Fruit fly (Drosophila melanogaster) whole organism, wandering third instar larva: ENCODE measurements around the gene CG6565.

ENCODE experiments used
- Abd-B ChIP-seq: fragments of >200 bp; optimal IDR thresholded peaks from 2 replicates; lab custom pipeline; 2017; ENCODE audit warnings: missing biosample characterization, missing genetic modification characterization
- CG32264 ChIP-seq: fragments of 200-800 bp; sonication (Bioruptor generic); optimal IDR thresholded peaks from 2 replicates; lab custom pipeline; 2016; ENCODE audit warnings: missing biosample characterization, missing genetic modification characterization
- CG9705 ChIP-seq: fragments of 200-800 bp; sonication (Bioruptor generic); optimal IDR thresholded peaks from 2 replicates; lab custom pipeline; 2018; ENCODE audit warnings: missing biosample characterization, mild to moderate bottlenecking, missing genetic modification characterization
- CrebA ChIP-seq: fragments of 200-800 bp; sonication (Bioruptor generic); optimal IDR thresholded peaks from 2 replicates; lab custom pipeline; 2016; ENCODE audit warnings: missing biosample characterization, mild to moderate bottlenecking, missing genetic modification characterization, borderline replicate concordance
- Dfd ChIP-seq: fragments of >200 bp; optimal IDR thresholded peaks from 2 replicates; lab custom pipeline; 2017; ENCODE audit warnings: missing biosample characterization, missing genetic modification characterization
- Dif ChIP-seq: fragments of 200-275, 200-300 bp; sonication (Bioruptor generic); optimal IDR thresholded peaks from 2 replicates; lab custom pipeline; 2018; ENCODE audit warnings: missing biosample characterization, missing genetic modification characterization; ENCODE audit not compliant: partially characterized antibody
- GATAd ChIP-seq: sonication (Bioruptor generic); optimal IDR thresholded peaks from 2 replicates; lab custom pipeline; 2016; ENCODE audit warnings: missing biosample characterization, missing genetic modification characterization
- HLH106 ChIP-seq: fragments of 200-800 bp; optimal IDR thresholded peaks from 3 replicates; lab custom pipeline; 2019; ENCODE audit warnings: missing biosample characterization, mild to moderate bottlenecking, missing genetic modification characterization, moderate library complexity
- Hnf4 ChIP-seq: fragments of 200-800 bp; sonication (Bioruptor generic); optimal IDR thresholded peaks from 2 replicates; lab custom pipeline; 2016; ENCODE audit warnings: missing biosample characterization, mild to moderate bottlenecking, missing genetic modification characterization
- Hr78 ChIP-seq: fragments of >200 bp; optimal IDR thresholded peaks from 2 replicates; lab custom pipeline; 2017; ENCODE audit warnings: missing biosample characterization, missing genetic modification characterization
- Hr83 ChIP-seq: fragments of 200-300 bp; sonication (Bioruptor generic); optimal IDR thresholded peaks from 2 replicates; lab custom pipeline; 2016; ENCODE audit warnings: missing biosample characterization, mild to moderate bottlenecking, missing genetic modification characterization, moderate library complexity; ENCODE audit not compliant: poor library complexity, severe bottlenecking
- Jra ChIP-seq: sonication (Bioruptor generic); optimal IDR thresholded peaks from 2 replicates; lab custom pipeline; 2016; ENCODE audit warnings: missing biosample characterization, missing genetic modification characterization
- Mio ChIP-seq: sonication (Bioruptor generic); optimal IDR thresholded peaks from 2 replicates; lab custom pipeline; 2016; ENCODE audit warnings: missing biosample characterization, missing genetic modification characterization
- Myc ChIP-seq: fragments of >200 bp; optimal IDR thresholded peaks from 2 replicates; lab custom pipeline; 2017
- N ChIP-seq: fragments of >200 bp; optimal IDR thresholded peaks from 2 replicates; lab custom pipeline; 2018; ENCODE audit warnings: missing biosample characterization, missing external identifiers, missing genetic modification characterization
- OdsH ChIP-seq: fragments of 200-800 bp; sonication (Bioruptor generic); optimal IDR thresholded peaks from 2 replicates; lab custom pipeline; 2016; ENCODE audit warnings: missing biosample characterization, mild to moderate bottlenecking, missing genetic modification characterization
- Rel ChIP-seq, 2 experiments: fragments of 200-800 bp; sonication (Bioruptor generic) in 1 of 2; optimal IDR thresholded peaks; 2 replicates in 1 of 2; 3 replicates in 1 of 2; lab custom pipeline; 2016 to 2019; ENCODE audit warnings: mild to moderate bottlenecking in 2 of 2, missing biosample characterization in 2 of 2, missing genetic modification characterization in 2 of 2, moderate library complexity in 1 of 2
- Sp1 ChIP-seq: fragments of 200-800 bp; sonication (Bioruptor generic); optimal IDR thresholded peaks from 3 replicates; lab custom pipeline; 2019; ENCODE audit warnings: missing biosample characterization, mild to moderate bottlenecking, missing genetic modification characterization, moderate library complexity
- Vsx2 ChIP-seq: fragments of 200-300, 225-300 bp; sonication (Bioruptor generic); optimal IDR thresholded peaks from 2 replicates; lab custom pipeline; 2018; ENCODE audit warnings: missing biosample characterization, missing genetic modification characterization; ENCODE audit not compliant: partially characterized antibody
- br ChIP-seq: fragments of 200-800 bp; sonication (Bioruptor generic); optimal IDR thresholded peaks from 2 replicates; lab custom pipeline; 2016; ENCODE audit warnings: missing biosample characterization, missing genetic modification characterization
- brk ChIP-seq: fragments of 200-800 bp; sonication (Bioruptor generic); optimal IDR thresholded peaks from 2 replicates; lab custom pipeline; 2016; ENCODE audit warnings: missing biosample characterization, mild to moderate bottlenecking, missing genetic modification characterization
- dl ChIP-seq, 2 experiments: fragments of 175-275, 200-275 bp in 1 of 2; fragments of 200-275 bp in 1 of 2; sonication (Bioruptor generic); optimal IDR thresholded peaks; lab custom pipeline; 2018; ENCODE audit warnings: mild to moderate bottlenecking in 2 of 2, missing biosample characterization in 2 of 2, missing genetic modification characterization in 2 of 2, moderate library complexity in 2 of 2; ENCODE audit not compliant: partially characterized antibody in 2 of 2, insufficient read depth in 1 of 2
- dmrt93B ChIP-seq: fragments of 200-800 bp; sonication (Bioruptor generic); optimal IDR thresholded peaks from 2 replicates; lab custom pipeline; 2018; ENCODE audit warnings: missing biosample characterization, mild to moderate bottlenecking, missing genetic modification characterization
- dsf ChIP-seq: sonication (Bioruptor generic); optimal IDR thresholded peaks from 2 replicates; lab custom pipeline; 2016; ENCODE audit warnings: missing biosample characterization, missing genetic modification characterization, borderline replicate concordance
- ey ChIP-seq: fragments of 200-800 bp; sonication (Bioruptor generic); optimal IDR thresholded peaks from 2 replicates; lab custom pipeline; 2016; ENCODE audit warnings: missing biosample characterization, missing genetic modification characterization
- foxo ChIP-seq, 2 experiments: fragments of 200-800 bp; sonication (Bioruptor generic); optimal IDR thresholded peaks; 2 replicates in 1 of 2; 3 replicates in 1 of 2; lab custom pipeline; 2016 to 2017; ENCODE audit warnings: missing biosample characterization in 2 of 2, missing genetic modification characterization in 2 of 2
- fru ChIP-seq: fragments of 200-800 bp; sonication (Bioruptor generic); optimal IDR thresholded peaks from 3 replicates; lab custom pipeline; 2016; ENCODE audit warnings: missing biosample characterization, mild to moderate bottlenecking, missing genetic modification characterization
- h ChIP-seq: fragments of 200-800 bp; sonication (Bioruptor generic); optimal IDR thresholded peaks from 3 replicates; lab custom pipeline; 2016; ENCODE audit warnings: missing biosample characterization, mild to moderate bottlenecking, missing genetic modification characterization
- jim ChIP-seq: fragments of 175-275, 200-325 bp; sonication (Bioruptor generic); optimal IDR thresholded peaks from 2 replicates; lab custom pipeline; 2016; ENCODE audit warnings: missing biosample characterization, mild to moderate bottlenecking, missing genetic modification characterization
- lola ChIP-seq: fragments of >200 bp; optimal IDR thresholded peaks from 2 replicates; lab custom pipeline; 2017; ENCODE audit warnings: missing biosample characterization, missing genetic modification characterization
- pan ChIP-seq: fragments of >200 bp; optimal IDR thresholded peaks from 2 replicates; lab custom pipeline; 2017
- psq ChIP-seq: fragments of 200-800 bp; sonication (Bioruptor generic); optimal IDR thresholded peaks from 3 replicates; lab custom pipeline; 2017; ENCODE audit warnings: missing biosample characterization, mild to moderate bottlenecking, missing genetic modification characterization, moderate library complexity
- rgr ChIP-seq: fragments of 200-800 bp; sonication (Bioruptor generic); optimal IDR thresholded peaks from 3 replicates; lab custom pipeline; 2016; ENCODE audit warnings: missing biosample characterization, mild to moderate bottlenecking, missing genetic modification characterization
- sage ChIP-seq: fragments of 200-800 bp; sonication (Bioruptor generic); optimal IDR thresholded peaks from 2 replicates; lab custom pipeline; 2016; ENCODE audit warnings: missing biosample characterization, mild to moderate bottlenecking, missing genetic modification characterization
- sv ChIP-seq: fragments of 200-800 bp; sonication (Bioruptor generic); optimal IDR thresholded peaks from 3 replicates; lab custom pipeline; 2016; ENCODE audit warnings: missing biosample characterization, missing genetic modification characterization
- tai ChIP-seq: sonication (Bioruptor generic); optimal IDR thresholded peaks from 2 replicates; lab custom pipeline; 2016; ENCODE audit warnings: missing biosample characterization, missing genetic modification characterization
- usp ChIP-seq: fragments of >200 bp; optimal IDR thresholded peaks from 2 replicates; lab custom pipeline; 2017; ENCODE audit warnings: missing biosample characterization, missing genetic modification characterization
- woc ChIP-seq: sonication (Bioruptor generic); optimal IDR thresholded peaks from 2 replicates; lab custom pipeline; 2016; ENCODE audit warnings: missing biosample characterization, mild to moderate bottlenecking, missing genetic modification characterization

Gene CG6565

dm6 chr2L:13368940-13369339 lies 4.9 kb upstream of the CG6565 start, which contains the start of gene CG31855:
Gene CG31855 (plus strand): TSS chr2L:13369204.
- TF ChIP-seq Dif (no peak), Hr78 (no peak), GATAd (peak; percentile 67), Hnf4 (GFP tag; lab: Kevin White, UChicago) (peak; percentile 95), Jra (GFP tag; lab: Kevin White, UChicago) (peak; percentile 85), rgr (GFP tag; lab: Kevin White, UChicago) (peak; percentile 90), CG32264 (GFP tag; lab: Kevin White, UChicago) (peak; percentile 5), woc (GFP tag; lab: Kevin White, UChicago) (peak; percentile 84), Vsx2 (GFP tag; lab: Kevin White, UChicago) (no peak), pan (lab: Kevin White, UChicago) (no peak), HLH106 (tag; lab: Kevin White, UChicago) (peak; percentile 78), brk (GFP tag; lab: Kevin White, UChicago) (peak; percentile 88), OdsH (GFP tag; lab: Kevin White, UChicago) (peak; percentile 83), dsf (GFP tag; lab: Kevin White, UChicago) (peak; percentile 85), jim (GFP tag; lab: Kevin White, UChicago) (peak; percentile 44), CrebA (GFP tag; lab: Kevin White, UChicago) (no peak), Myc (lab: Kevin White, UChicago) (no peak), fru (GFP tag; lab: Kevin White, UChicago) (peak; percentile 83), Dfd (GFP tag; lab: Kevin White, UChicago) (no peak), ey (GFP tag; lab: Kevin White, UChicago) (peak; percentile 71), dmrt93B (GFP tag; lab: Kevin White, UChicago) (peak; percentile 48), CG9705 (GFP tag; lab: Kevin White, UChicago) (peak; percentile 68), Hr83 (GFP tag; lab: Kevin White, UChicago) (peak; percentile 96), sage (GFP tag; lab: Kevin White, UChicago) (peak; percentile 83), br (GFP tag; lab: Kevin White, UChicago) (peak; percentile 83), Abd-B (GFP tag; lab: Kevin White, UChicago) (no peak), Sp1 (peak; percentile 80), h (GFP tag; lab: Kevin White, UChicago) (peak; percentile 89), sv (GFP tag; lab: Kevin White, UChicago) (peak; percentile 81), psq (GFP tag; lab: Kevin White, UChicago) (peak; percentile 75), foxo (GFP tag; optimal IDR thresholded peaks at IDR 0.05; lab: Kevin White, UChicago) (peak in 1 of 2 experiments; percentile 90), dl (GFP tag; optimal IDR thresholded peaks at IDR 0.05; lab: Kevin White, UChicago; ENCODE audit: insufficient read depth in 1 of 2, partially characterized antibody in 2 of 2) (no peak), Rel (GFP tag; optimal IDR thresholded peaks at IDR 0.05; lab: Kevin White, UChicago) (no peak), Rel (tag; optimal IDR thresholded peaks at IDR 0.05; lab: Kevin White, UChicago) (peak; percentile 61)

- TF ChIP-seq woc (GFP tag; lab: Kevin White, UChicago) (peak; percentile 19), brk (GFP tag; lab: Kevin White, UChicago) (no peak), pan (lab: Kevin White, UChicago) (no peak), Myc (lab: Kevin White, UChicago) (no peak), CrebA (GFP tag; lab: Kevin White, UChicago) (no peak), sv (GFP tag; lab: Kevin White, UChicago) (peak; percentile 26), tai (GFP tag; lab: Kevin White, UChicago) (no peak), Dif (no peak), Hnf4 (GFP tag; lab: Kevin White, UChicago) (peak; percentile 80), Sp1 (peak; percentile 28), br (GFP tag; lab: Kevin White, UChicago) (peak; percentile 40), usp (GFP tag; lab: Kevin White, UChicago) (no peak), lola (no peak), rgr (GFP tag; lab: Kevin White, UChicago) (peak; percentile 75), Hr83 (GFP tag; lab: Kevin White, UChicago) (peak; percentile 86), fru (GFP tag; lab: Kevin White, UChicago) (peak; percentile 30), CG9705 (GFP tag; lab: Kevin White, UChicago) (peak; percentile 42), psq (GFP tag; lab: Kevin White, UChicago) (peak; percentile 29), dsf (GFP tag; lab: Kevin White, UChicago) (peak; percentile 19), Hr78 (no peak), HLH106 (tag; lab: Kevin White, UChicago) (peak; percentile 46), sage (GFP tag; lab: Kevin White, UChicago) (peak; percentile 50), h (GFP tag; lab: Kevin White, UChicago) (peak; percentile 69), ey (GFP tag; lab: Kevin White, UChicago) (peak; percentile 23), CG32264 (GFP tag; lab: Kevin White, UChicago) (no peak), Dfd (GFP tag; lab: Kevin White, UChicago) (no peak), Mio (GFP tag; lab: Kevin White, UChicago) (no peak), GATAd (peak; percentile 16), N (GFP tag; lab: Kevin White, UChicago) (no peak), foxo (GFP tag; optimal IDR thresholded peaks at IDR 0.05; lab: Kevin White, UChicago) (peak in 1 of 2 experiments; percentile 65), dmrt93B (GFP tag; lab: Kevin White, UChicago) (no peak), jim (GFP tag; lab: Kevin White, UChicago) (no peak), Abd-B (GFP tag; lab: Kevin White, UChicago) (no peak), Jra (GFP tag; lab: Kevin White, UChicago) (peak; percentile 47), Rel (GFP tag; optimal IDR thresholded peaks at IDR 0.05; lab: Kevin White, UChicago) (no peak), Rel (tag; optimal IDR thresholded peaks at IDR 0.05; lab: Kevin White, UChicago) (no peak), OdsH (GFP tag; lab: Kevin White, UChicago) (peak; percentile 28), Vsx2 (GFP tag; lab: Kevin White, UChicago) (no peak), dl (GFP tag; optimal IDR thresholded peaks at IDR 0.05; lab: Kevin White, UChicago; ENCODE audit: insufficient read depth in 1 of 2, partially characterized antibody in 2 of 2) (no peak)
Observed at dm6 chr2L:13370762-13371161, 3.1 kb upstream of the CG6565 start, which contains the start of gene ND-B22. Gene ND-B22 (minus strand): TSS chr2L:13371110.
